Worm (Caenorhabditis elegans): ENCODE measurements around the gene ire-1.

The ire-1 gene

ce11 chrII:8143278-8143931, 18.7 kb upstream of the ire-1 start, which contains the start of the genes ints-11 and rpl-10 (continued):
- TF ChIP-seq nhr-111 (GFP tag; optimal IDR thresholded peaks at IDR 0.05): no peak
- no peak for TF ChIP-seq dmd-8 (GFP tag; IDR thresholded peaks at IDR 0.05)
- TF ChIP-seq spr-3 (GFP tag; optimal IDR thresholded peaks at IDR 0.05): no peak

- TF ChIP-seq F10B5.3 (tag; optimal IDR thresholded peaks at IDR 0.05) (no peak), aly-2 (tag; optimal IDR thresholded peaks at IDR 0.05) (peak; percentile 67), ceh-32 (tag; optimal IDR thresholded peaks at IDR 0.05; ENCODE audit: poor library complexity) (no peak), nhr-28 (tag; optimal IDR thresholded peaks at IDR 0.05) (no peak), set-16 (GFP tag; IDR thresholded peaks at IDR 0.05) (no peak), Y75B8A.6 (GFP tag; IDR thresholded peaks at IDR 0.05) (no peak), dmd-9 (GFP tag; IDR thresholded peaks at IDR 0.05) (no peak), vab-7 (GFP tag; IDR thresholded peaks at IDR 0.05) (no peak), lin-38 (GFP tag; IDR thresholded peaks at IDR 0.05) (peak; percentile 51), ceh-62 (tag; optimal IDR thresholded peaks at IDR 0.05) (no peak), zag-1 (tag; optimal IDR thresholded peaks at IDR 0.05) (no peak), lin-13 (GFP tag; optimal IDR thresholded peaks at IDR 0.05) (no peak), F49E8.2 (tag; optimal IDR thresholded peaks at IDR 0.05; ENCODE audit: borderline replicate concordance) (peak; percentile 1), mes-2 (tag; optimal IDR thresholded peaks at IDR 0.05; ENCODE audit: poor library complexity, severe bottlenecking) (peak; percentile 5), arid-1 (GFP tag; conservative IDR thresholded peaks at IDR 0.05) (0 out of 2 replicates have a peak, but pooled peaks have one; percentile 10), lin-39 (tag; optimal IDR thresholded peaks at IDR 0.05) (no peak), spr-3 (GFP tag; optimal IDR thresholded peaks at IDR 0.05) (no peak), ceh-44 (GFP tag; IDR thresholded peaks at IDR 0.05) (no peak)
Observed at ce11 chrII:8141135-8141534, 16.4 kb upstream of the ire-1 start.

- TF ChIP-seq lin-13 (GFP tag; optimal IDR thresholded peaks at IDR 0.05) (no peak), lin-38 (GFP tag; IDR thresholded peaks at IDR 0.05) (peak; percentile 48), daf-16 (GFP tag; optimal IDR thresholded peaks at IDR 0.05) (no peak), daf-16 (tag; optimal IDR thresholded peaks at IDR 0.05) (no peak), pha-4 (GFP tag; IDR thresholded peaks at IDR 0.05) (no peak), pha-4 (tag; optimal IDR thresholded peaks at IDR 0.05) (no peak), ceh-82 (tag; optimal IDR thresholded peaks at IDR 0.05) (no peak), ces-1 (GFP tag; optimal IDR thresholded peaks at IDR 0.05) (no peak), zag-1 (tag; optimal IDR thresholded peaks at IDR 0.05) (no peak), mes-2 (tag; optimal IDR thresholded peaks at IDR 0.05; ENCODE audit: poor library complexity, severe bottlenecking) (peak; percentile 35), ceh-62 (tag; optimal IDR thresholded peaks at IDR 0.05) (no peak), daf-8 (GFP tag; IDR thresholded peaks at IDR 0.05) (no peak), T26A8.4 (GFP tag; IDR thresholded peaks at IDR 0.05) (no peak), mxl-3 (GFP tag; optimal IDR thresholded peaks at IDR 0.05) (peak; percentile 7), F44E2.7 (GFP tag; IDR thresholded peaks at IDR 0.05) (no peak), mdt-29 (GFP tag; IDR thresholded peaks at IDR 0.05) (no peak), unc-62 (GFP tag; optimal IDR thresholded peaks at IDR 0.05 in 1 of 2) (no peak), unc-62 (tag; optimal IDR thresholded peaks at IDR 0.05) (no peak), Y48G9A.11 (GFP tag; IDR thresholded peaks at IDR 0.05) (no peak), hmg-1.1 (GFP tag; IDR thresholded peaks at IDR 0.05) (no peak), Y5F2A.4 (GFP tag; optimal IDR thresholded peaks at IDR 0.05) (no peak), dmd-9 (GFP tag; IDR thresholded peaks at IDR 0.05) (no peak), ama-1 (optimal IDR thresholded peaks at IDR 0.05) (no peak), lin-29 (GFP tag; IDR thresholded peaks at IDR 0.05) (no peak), zip-2 (tag; optimal IDR thresholded peaks at IDR 0.05) (no peak), dmd-6 (GFP tag; IDR thresholded peaks at IDR 0.05) (no peak), F37D6.2 (tag; optimal IDR thresholded peaks at IDR 0.05) (no peak), ctbp-1 (GFP tag; IDR thresholded peaks at IDR 0.05) (0 out of 2 replicates have a peak, but pooled peaks have one; percentile 28), lim-7 (GFP tag; IDR thresholded peaks at IDR 0.05) (no peak), ceh-28 (tag; optimal IDR thresholded peaks at IDR 0.05) (no peak), hlh-30 (tag; optimal IDR thresholded peaks at IDR 0.05; ENCODE audit: insufficient read depth) (no peak), tra-1 (GFP tag; IDR thresholded peaks at IDR 0.05) (no peak), dmd-8 (GFP tag; IDR thresholded peaks at IDR 0.05) (no peak), T20F7.1 (GFP tag; optimal IDR thresholded peaks at IDR 0.05) (no peak)
Observed at ce11 chrII:8138015-8138546, 13.4 kb upstream of the ire-1 start, which contains the start of gene cdc-48.2. Gene cdc-48.2 (plus strand): TSS chrII:8138496.
